Fruit fly (Drosophila melanogaster): ENCODE measurements around the gene toc.

Gene toc

dm6 chr2L:3041918-3042615, 102.5 kb downstream of the toc start, which contains the start of gene CG17261 (continued):
- TF ChIP-seq Sin3A (optimal IDR thresholded peaks at IDR 0.05) (no peak), CG2678 (tag; optimal IDR thresholded peaks at IDR 0.05) (peak; percentile 56), pb (GFP tag; optimal IDR thresholded peaks at IDR 0.05) (no peak), knrl (GFP tag; IDR thresholded peaks at IDR 0.05; ENCODE audit: partially characterized antibody) (no peak), Eip74EF (GFP tag; optimal IDR thresholded peaks at IDR 0.05) (no peak), fu2 (GFP tag; optimal IDR thresholded peaks at IDR 0.05) (no peak), sd (tag; optimal IDR thresholded peaks at IDR 0.05) (peak; percentile 88), HLH4C (GFP tag; IDR thresholded peaks at IDR 0.05; ENCODE audit: partially characterized antibody) (no peak), gcm (GFP tag; optimal IDR thresholded peaks at IDR 0.05) (no peak), mirr (GFP tag; optimal IDR thresholded peaks at IDR 0.05) (peak; percentile 58), CG12659 (GFP tag; optimal IDR thresholded peaks at IDR 0.05) (peak; percentile 45), CG13123 (GFP tag; optimal IDR thresholded peaks at IDR 0.05) (no peak), CG10565 (GFP tag; optimal IDR thresholded peaks at IDR 0.05) (no peak), tna (GFP tag; IDR thresholded peaks at IDR 0.05; ENCODE audit: partially characterized antibody) (no peak), usp (GFP tag; optimal IDR thresholded peaks at IDR 0.05) (no peak), CG11504 (tag; optimal IDR thresholded peaks at IDR 0.05) (peak; percentile 38), gcm2 (GFP tag; optimal IDR thresholded peaks at IDR 0.05) (no peak), sima (GFP tag; optimal IDR thresholded peaks at IDR 0.05) (no peak), mld (GFP tag; IDR thresholded peaks at IDR 0.05; ENCODE audit: partially characterized antibody) (no peak), Hr78 (GFP tag; optimal IDR thresholded peaks at IDR 0.05) (peak in 1 of 2 experiments; percentile 84), slp2 (GFP tag; optimal IDR thresholded peaks at IDR 0.05) (no peak), tio (GFP tag; optimal IDR thresholded peaks at IDR 0.05) (no peak), phol (tag; optimal IDR thresholded peaks at IDR 0.05) (no peak), CG5245 (GFP tag; optimal IDR thresholded peaks at IDR 0.05) (no peak), inv (GFP tag; IDR thresholded peaks at IDR 0.05; ENCODE audit: partially characterized antibody) (no peak), CG30020 (tag; optimal IDR thresholded peaks at IDR 0.05) (no peak), Opbp (GFP tag; IDR thresholded peaks at IDR 0.05; ENCODE audit: partially characterized antibody) (no peak), CG10979 (tag; optimal IDR thresholded peaks at IDR 0.05) (no peak), vnd (GFP tag; IDR thresholded peaks at IDR 0.05; ENCODE audit: partially characterized antibody) (0 out of 3 replicates have a peak, but pooled peaks have one; percentile 47), CG7963 (GFP tag; IDR thresholded peaks at IDR 0.05; ENCODE audit: partially characterized antibody) (no peak), lab (GFP tag; optimal IDR thresholded peaks at IDR 0.05) (peak; percentile 80), Sry-δ (GFP tag; optimal IDR thresholded peaks at IDR 0.05) (no peak), CG10959 (GFP tag; IDR thresholded peaks at IDR 0.05) (no peak), Nf-YB (GFP tag; optimal IDR thresholded peaks at IDR 0.05) (no peak), CG6272 (GFP tag; IDR thresholded peaks at IDR 0.05) (no peak), Lpt (GFP tag; optimal IDR thresholded peaks at IDR 0.05) (no peak), sim (GFP tag; IDR thresholded peaks at IDR 0.05) (no peak), CG8290 (GFP tag; optimal IDR thresholded peaks at IDR 0.05) (no peak), CG8290 (tag; optimal IDR thresholded peaks at IDR 0.05) (peak in 1 of 2 experiments; percentile 70), scrt (GFP tag; optimal IDR thresholded peaks at IDR 0.05) (no peak), CG12071 (GFP tag; optimal IDR thresholded peaks at IDR 0.05) (peak; percentile 23), danr (GFP tag; IDR thresholded peaks at IDR 0.05) (no peak), Max (GFP tag; optimal IDR thresholded peaks at IDR 0.05) (no peak), trh (GFP tag; optimal IDR thresholded peaks at IDR 0.05) (no peak), Hr39 (optimal IDR thresholded peaks at IDR 0.05) (no peak), Trl (optimal IDR thresholded peaks at IDR 0.05) (no peak), Trl (GFP tag; optimal IDR thresholded peaks at IDR 0.05) (peak; percentile 37), D19B (GFP tag; optimal IDR thresholded peaks at IDR 0.05) (peak; percentile 10), Doc3 (GFP tag; IDR thresholded peaks at IDR 0.05; ENCODE audit: partially characterized antibody) (no peak), gem (tag; optimal IDR thresholded peaks at IDR 0.05) (peak; percentile 52)
